Fruit fly (Drosophila melanogaster) whole organism, wandering third instar larva: Measurements from ENCODE around the gene mio.
A peak's percentile ranks its signal among the peaks of the same experiment; 100 is the strongest.

ENCODE experiments used
- Abd-B ChIP-seq: fragments of >200 bp; optimal IDR thresholded peaks from 2 replicates; lab custom pipeline; 2017; ENCODE audit warnings: missing biosample characterization, missing genetic modification characterization
- CG32264 ChIP-seq: fragments of 200-800 bp; sonication (Bioruptor generic); optimal IDR thresholded peaks from 2 replicates; lab custom pipeline; 2016; ENCODE audit warnings: missing biosample characterization, missing genetic modification characterization
- CG9705 ChIP-seq: fragments of 200-800 bp; sonication (Bioruptor generic); optimal IDR thresholded peaks from 2 replicates; lab custom pipeline; 2018; ENCODE audit warnings: missing biosample characterization, mild to moderate bottlenecking, missing genetic modification characterization
- CrebA ChIP-seq: fragments of 200-800 bp; sonication (Bioruptor generic); optimal IDR thresholded peaks from 2 replicates; lab custom pipeline; 2016; ENCODE audit warnings: missing biosample characterization, mild to moderate bottlenecking, missing genetic modification characterization, borderline replicate concordance
- Dfd ChIP-seq: fragments of >200 bp; optimal IDR thresholded peaks from 2 replicates; lab custom pipeline; 2017; ENCODE audit warnings: missing biosample characterization, missing genetic modification characterization
- Dif ChIP-seq: fragments of 200-275, 200-300 bp; sonication (Bioruptor generic); optimal IDR thresholded peaks from 2 replicates; lab custom pipeline; 2018; ENCODE audit warnings: missing biosample characterization, missing genetic modification characterization; ENCODE audit not compliant: partially characterized antibody
- HLH106 ChIP-seq: fragments of 200-800 bp; optimal IDR thresholded peaks from 3 replicates; lab custom pipeline; 2019; ENCODE audit warnings: missing biosample characterization, mild to moderate bottlenecking, missing genetic modification characterization, moderate library complexity
- Hnf4 ChIP-seq: fragments of 200-800 bp; sonication (Bioruptor generic); optimal IDR thresholded peaks from 2 replicates; lab custom pipeline; 2016; ENCODE audit warnings: missing biosample characterization, mild to moderate bottlenecking, missing genetic modification characterization
- Hr83 ChIP-seq: fragments of 200-300 bp; sonication (Bioruptor generic); optimal IDR thresholded peaks from 2 replicates; lab custom pipeline; 2016; ENCODE audit warnings: missing biosample characterization, mild to moderate bottlenecking, missing genetic modification characterization, moderate library complexity; ENCODE audit not compliant: poor library complexity, severe bottlenecking
- Jra ChIP-seq: sonication (Bioruptor generic); optimal IDR thresholded peaks from 2 replicates; lab custom pipeline; 2016; ENCODE audit warnings: missing biosample characterization, missing genetic modification characterization
- Mio ChIP-seq: sonication (Bioruptor generic); optimal IDR thresholded peaks from 2 replicates; lab custom pipeline; 2016; ENCODE audit warnings: missing biosample characterization, missing genetic modification characterization
- Myc ChIP-seq: fragments of >200 bp; optimal IDR thresholded peaks from 2 replicates; lab custom pipeline; 2017
- OdsH ChIP-seq: fragments of 200-800 bp; sonication (Bioruptor generic); optimal IDR thresholded peaks from 2 replicates; lab custom pipeline; 2016; ENCODE audit warnings: missing biosample characterization, mild to moderate bottlenecking, missing genetic modification characterization
- Rel ChIP-seq, 2 experiments: fragments of 200-800 bp; sonication (Bioruptor generic) in 1 of 2; optimal IDR thresholded peaks; 2 replicates in 1 of 2; 3 replicates in 1 of 2; lab custom pipeline; 2016 to 2019; ENCODE audit warnings: mild to moderate bottlenecking in 2 of 2, missing biosample characterization in 2 of 2, missing genetic modification characterization in 2 of 2, moderate library complexity in 1 of 2
- Sp1 ChIP-seq: fragments of 200-800 bp; sonication (Bioruptor generic); optimal IDR thresholded peaks from 3 replicates; lab custom pipeline; 2019; ENCODE audit warnings: missing biosample characterization, mild to moderate bottlenecking, missing genetic modification characterization, moderate library complexity
- Vsx2 ChIP-seq: fragments of 200-300, 225-300 bp; sonication (Bioruptor generic); optimal IDR thresholded peaks from 2 replicates; lab custom pipeline; 2018; ENCODE audit warnings: missing biosample characterization, missing genetic modification characterization; ENCODE audit not compliant: partially characterized antibody
- br ChIP-seq: fragments of 200-800 bp; sonication (Bioruptor generic); optimal IDR thresholded peaks from 2 replicates; lab custom pipeline; 2016; ENCODE audit warnings: missing biosample characterization, missing genetic modification characterization
- brk ChIP-seq: fragments of 200-800 bp; sonication (Bioruptor generic); optimal IDR thresholded peaks from 2 replicates; lab custom pipeline; 2016; ENCODE audit warnings: missing biosample characterization, mild to moderate bottlenecking, missing genetic modification characterization
- dmrt93B ChIP-seq: fragments of 200-800 bp; sonication (Bioruptor generic); optimal IDR thresholded peaks from 2 replicates; lab custom pipeline; 2018; ENCODE audit warnings: missing biosample characterization, mild to moderate bottlenecking, missing genetic modification characterization
- ey ChIP-seq: fragments of 200-800 bp; sonication (Bioruptor generic); optimal IDR thresholded peaks from 2 replicates; lab custom pipeline; 2016; ENCODE audit warnings: missing biosample characterization, missing genetic modification characterization
- foxo ChIP-seq, 2 experiments: fragments of 200-800 bp; sonication (Bioruptor generic); optimal IDR thresholded peaks; 2 replicates in 1 of 2; 3 replicates in 1 of 2; lab custom pipeline; 2016 to 2017; ENCODE audit warnings: missing biosample characterization in 2 of 2, missing genetic modification characterization in 2 of 2
- fru ChIP-seq: fragments of 200-800 bp; sonication (Bioruptor generic); optimal IDR thresholded peaks from 3 replicates; lab custom pipeline; 2016; ENCODE audit warnings: missing biosample characterization, mild to moderate bottlenecking, missing genetic modification characterization
- h ChIP-seq: fragments of 200-800 bp; sonication (Bioruptor generic); optimal IDR thresholded peaks from 3 replicates; lab custom pipeline; 2016; ENCODE audit warnings: missing biosample characterization, mild to moderate bottlenecking, missing genetic modification characterization
- jim ChIP-seq: fragments of 175-275, 200-325 bp; sonication (Bioruptor generic); optimal IDR thresholded peaks from 2 replicates; lab custom pipeline; 2016; ENCODE audit warnings: missing biosample characterization, mild to moderate bottlenecking, missing genetic modification characterization
- lola ChIP-seq: fragments of >200 bp; optimal IDR thresholded peaks from 2 replicates; lab custom pipeline; 2017; ENCODE audit warnings: missing biosample characterization, missing genetic modification characterization
- pan ChIP-seq: fragments of >200 bp; optimal IDR thresholded peaks from 2 replicates; lab custom pipeline; 2017
- psq ChIP-seq: fragments of 200-800 bp; sonication (Bioruptor generic); optimal IDR thresholded peaks from 3 replicates; lab custom pipeline; 2017; ENCODE audit warnings: missing biosample characterization, mild to moderate bottlenecking, missing genetic modification characterization, moderate library complexity
- rgr ChIP-seq: fragments of 200-800 bp; sonication (Bioruptor generic); optimal IDR thresholded peaks from 3 replicates; lab custom pipeline; 2016; ENCODE audit warnings: missing biosample characterization, mild to moderate bottlenecking, missing genetic modification characterization
- sv ChIP-seq: fragments of 200-800 bp; sonication (Bioruptor generic); optimal IDR thresholded peaks from 3 replicates; lab custom pipeline; 2016; ENCODE audit warnings: missing biosample characterization, missing genetic modification characterization
- tai ChIP-seq: sonication (Bioruptor generic); optimal IDR thresholded peaks from 2 replicates; lab custom pipeline; 2016; ENCODE audit warnings: missing biosample characterization, missing genetic modification characterization
- usp ChIP-seq: fragments of >200 bp; optimal IDR thresholded peaks from 2 replicates; lab custom pipeline; 2017; ENCODE audit warnings: missing biosample characterization, missing genetic modification characterization

The mio gene

DNA sequence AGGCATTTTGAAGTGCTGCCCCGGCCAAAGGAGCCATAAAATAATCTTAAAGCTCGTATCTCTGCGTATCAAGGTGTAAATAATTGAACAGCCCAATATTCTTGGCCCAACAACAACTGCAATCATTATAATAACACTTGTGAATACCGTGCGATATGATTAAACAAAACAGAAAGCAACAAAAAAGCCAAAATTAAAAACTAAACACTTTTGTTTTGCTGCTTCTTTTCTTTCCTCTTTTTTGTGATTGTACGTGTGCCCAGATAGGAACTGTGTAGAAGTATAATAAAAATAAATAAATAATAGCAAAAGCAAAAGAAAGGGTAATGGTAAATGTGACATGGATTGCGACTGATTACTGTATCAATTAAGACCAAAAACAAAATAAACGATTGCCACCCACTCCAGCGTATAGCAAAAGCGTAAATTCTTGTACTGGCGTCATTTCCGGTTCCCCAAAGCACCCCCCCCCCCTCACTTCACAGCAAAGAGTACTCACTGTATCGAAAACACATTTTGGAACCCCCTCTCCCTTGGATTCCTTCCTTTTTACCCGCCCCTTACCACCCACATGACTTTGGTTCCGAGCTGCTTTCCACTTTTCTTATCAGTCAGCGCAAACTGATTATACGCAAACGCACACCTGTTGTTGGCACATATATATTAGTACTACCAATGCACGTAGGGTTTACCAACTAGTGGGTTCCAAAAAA lies 45.6 kb upstream of the mio start:
- peak in 1 of 2 experiments; percentile 11 for TF ChIP-seq foxo (GFP tag; optimal IDR thresholded peaks at IDR 0.05; lab: Kevin White, UChicago)
- peak; percentile 52 for TF ChIP-seq Sp1 (GFP tag; lab: Kevin White, UChicago)
- no peak for TF ChIP-seq Abd-B
- TF ChIP-seq psq (GFP tag; lab: Kevin White, UChicago) = peak; percentile 69
- no peak for TF ChIP-seq lola (GFP tag; lab: Kevin White, UChicago)
- TF ChIP-seq brk (GFP tag; lab: Kevin White, UChicago) = peak; percentile 68
- no peak for TF ChIP-seq Rel (GFP tag; optimal IDR thresholded peaks at IDR 0.05; lab: Kevin White, UChicago)
- TF ChIP-seq Rel (tag; optimal IDR thresholded peaks at IDR 0.05; lab: Kevin White, UChicago) = peak; percentile 76
- peak; percentile 60 for TF ChIP-seq CrebA
- TF ChIP-seq OdsH = peak; percentile 31
- TF ChIP-seq HLH106 (tag; lab: Kevin White, UChicago) = peak; percentile 25
- peak; percentile 54 for TF ChIP-seq h (GFP tag; lab: Kevin White, UChicago)

DNA sequence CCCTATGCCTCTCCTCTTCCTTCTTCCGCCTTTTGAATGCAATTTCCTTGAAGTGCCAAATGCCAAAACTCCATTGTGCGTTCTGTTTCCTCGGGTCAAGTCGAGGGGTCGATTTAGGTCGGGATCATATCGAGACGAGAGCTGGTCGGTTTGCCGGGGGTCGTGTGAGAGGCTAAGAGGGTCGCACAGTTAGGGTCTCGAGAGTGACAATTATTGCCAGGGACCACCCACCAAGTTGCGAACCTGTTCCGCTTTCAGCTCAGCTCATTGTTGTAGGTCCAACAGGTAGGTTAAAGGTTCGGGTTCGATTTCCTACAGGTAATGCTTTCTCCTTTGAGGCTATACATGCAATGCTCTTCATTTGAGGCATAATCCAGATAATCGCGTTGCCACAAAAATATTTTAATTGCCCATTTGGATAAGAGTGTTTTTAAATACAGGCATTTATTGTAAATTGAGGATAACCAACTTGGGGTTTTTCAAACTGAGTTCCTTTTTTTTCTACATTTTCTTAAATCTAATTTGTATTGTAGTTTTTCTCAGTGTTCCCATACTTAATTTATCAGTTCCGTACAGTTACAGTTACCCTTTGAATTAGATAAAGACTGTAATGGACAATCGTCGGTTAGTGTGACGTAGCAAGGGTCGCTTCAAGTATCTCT lies 44.5 kb upstream of the mio start:
- TF ChIP-seq Jra (GFP tag; lab: Kevin White, UChicago) (no peak), rgr (GFP tag; lab: Kevin White, UChicago) (no peak), Myc (lab: Kevin White, UChicago) (no peak), dmrt93B (GFP tag; lab: Kevin White, UChicago) (no peak), Sp1 (GFP tag; lab: Kevin White, UChicago) (no peak), Vsx2 (GFP tag; lab: Kevin White, UChicago) (no peak), Hr83 (GFP tag; lab: Kevin White, UChicago) (no peak), jim (GFP tag; lab: Kevin White, UChicago) (no peak), Hnf4 (GFP tag; lab: Kevin White, UChicago) (no peak), Dfd (no peak), fru (GFP tag; lab: Kevin White, UChicago) (no peak), brk (GFP tag; lab: Kevin White, UChicago) (no peak), tai (GFP tag; lab: Kevin White, UChicago) (no peak), Abd-B (no peak), HLH106 (tag; lab: Kevin White, UChicago) (no peak), ey (no peak), Dif (GFP tag; lab: Kevin White, UChicago) (no peak)

DNA sequence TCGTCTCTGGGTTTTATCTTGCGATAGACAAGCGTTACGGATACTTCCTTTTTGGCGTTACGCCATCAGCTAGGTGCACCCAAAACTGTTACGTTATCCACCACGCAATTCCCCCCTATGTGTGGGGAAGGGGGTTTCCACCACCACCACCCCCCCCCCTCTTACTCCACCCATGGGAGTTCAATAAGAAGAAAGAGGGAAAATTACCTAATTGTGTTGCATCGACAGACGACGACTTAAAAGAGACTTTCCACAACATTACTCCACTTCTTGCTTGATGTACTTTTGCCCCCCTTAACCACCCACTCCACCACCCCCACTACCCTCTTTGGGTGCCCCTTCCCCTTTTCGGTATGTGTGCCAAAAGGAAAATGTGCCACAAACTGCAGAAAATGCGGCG lies 43.9 kb upstream of the mio start:
- no peak for TF ChIP-seq Rel (GFP tag; optimal IDR thresholded peaks at IDR 0.05; lab: Kevin White, UChicago)
- TF ChIP-seq Rel (tag; optimal IDR thresholded peaks at IDR 0.05; lab: Kevin White, UChicago) = no peak
- TF ChIP-seq Dfd = peak; percentile 59
- no peak for TF ChIP-seq CG32264 (GFP tag; lab: Kevin White, UChicago)
- no peak for TF ChIP-seq Jra (GFP tag; lab: Kevin White, UChicago)
- no peak for TF ChIP-seq Hr83 (GFP tag; lab: Kevin White, UChicago)

DNA sequence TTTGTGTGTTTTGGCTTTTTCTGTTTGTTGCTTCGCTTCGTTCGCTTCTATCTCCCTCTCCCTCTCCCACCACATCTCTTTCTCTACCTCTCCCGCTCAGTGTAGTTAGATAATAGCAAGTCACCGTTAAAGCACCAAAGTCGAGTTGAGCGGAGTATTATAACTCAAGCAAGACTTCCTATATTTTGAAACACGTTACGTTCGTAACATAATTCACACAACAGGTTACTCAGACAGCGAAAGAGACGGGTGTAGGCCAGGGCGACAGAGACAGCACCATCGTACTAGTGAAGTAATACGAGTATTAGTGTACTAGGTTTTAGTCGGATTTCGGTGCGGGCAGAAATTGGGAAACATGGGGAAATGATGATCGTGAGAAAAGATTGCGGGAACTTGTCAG lies 43.5 kb upstream of the mio start:
- no peak for TF ChIP-seq rgr (GFP tag; lab: Kevin White, UChicago)
- TF ChIP-seq sv = no peak
- no peak for TF ChIP-seq jim (GFP tag; lab: Kevin White, UChicago)
- no peak for TF ChIP-seq OdsH
- TF ChIP-seq usp (GFP tag; lab: Kevin White, UChicago) = no peak
- no peak for TF ChIP-seq psq (GFP tag; lab: Kevin White, UChicago)
- no peak for TF ChIP-seq Myc (lab: Kevin White, UChicago)
- no peak for TF ChIP-seq Rel (GFP tag; optimal IDR thresholded peaks at IDR 0.05; lab: Kevin White, UChicago)
- TF ChIP-seq Rel (tag; optimal IDR thresholded peaks at IDR 0.05; lab: Kevin White, UChicago) = no peak
- TF ChIP-seq pan (lab: Kevin White, UChicago) = no peak
- TF ChIP-seq fru (GFP tag; lab: Kevin White, UChicago) = no peak
- TF ChIP-seq Mio = no peak
- no peak for TF ChIP-seq Jra (GFP tag; lab: Kevin White, UChicago)
- TF ChIP-seq CG9705 = no peak
- no peak for TF ChIP-seq CG32264 (GFP tag; lab: Kevin White, UChicago)
- no peak for TF ChIP-seq Hr83 (GFP tag; lab: Kevin White, UChicago)
- TF ChIP-seq brk (GFP tag; lab: Kevin White, UChicago) = no peak
- no peak for TF ChIP-seq foxo (GFP tag; optimal IDR thresholded peaks at IDR 0.05; lab: Kevin White, UChicago)
- no peak for TF ChIP-seq Dfd
- TF ChIP-seq br (GFP tag; lab: Kevin White, UChicago) = no peak
- TF ChIP-seq, all 38 proteins: peak for 0
